Fruit fly (Drosophila melanogaster) whole organism, adult: Measurements from ENCODE around the gene CG32264.

ENCODE experiments used
- CG11617 ChIP-seq: fragments of 200-800 bp; sonication (Bioruptor generic); optimal IDR thresholded peaks from 2 replicates; lab custom pipeline; 2017; ENCODE audit warnings: mild to moderate bottlenecking, missing biosample characterization, missing genetic modification reagents, missing genetic modification characterization
- CG12768 ChIP-seq: fragments of 200-800 bp; sonication (Bioruptor generic); optimal IDR thresholded peaks from 2 replicates; lab custom pipeline; 2017; ENCODE audit warnings: missing biosample characterization, missing genetic modification characterization, mild to moderate bottlenecking, moderate library complexity, missing genetic modification reagents
- CG14711 ChIP-seq: fragments of 200-800 bp; sonication (Bioruptor generic); optimal IDR thresholded peaks from 2 replicates; lab custom pipeline; 2018; ENCODE audit warnings: missing biosample characterization, mild to moderate bottlenecking, missing genetic modification characterization, moderate library complexity
- CG1620 ChIP-seq: fragments of 200-800 bp; sonication (Bioruptor generic); optimal IDR thresholded peaks from 2 replicates; lab custom pipeline; 2016; ENCODE audit warnings: missing biosample characterization, missing genetic modification characterization
- CG33017 ChIP-seq: fragments of 200-800 bp; sonication (Bioruptor generic); optimal IDR thresholded peaks from 2 replicates; lab custom pipeline; 2018; ENCODE audit warnings: missing biosample characterization, mild to moderate bottlenecking, missing genetic modification characterization, moderate library complexity
- CG5204 ChIP-seq: fragments of 200-800 bp; sonication (Bioruptor generic); optimal IDR thresholded peaks from 2 replicates; lab custom pipeline; 2016; ENCODE audit warnings: missing biosample characterization, missing genetic modification characterization
- CG7045 ChIP-seq: fragments of 200-800 bp; sonication (Bioruptor generic); optimal IDR thresholded peaks from 2 replicates; lab custom pipeline; 2017; ENCODE audit warnings: missing biosample characterization, mild to moderate bottlenecking, missing genetic modification characterization
- CG7101 ChIP-seq: fragments of 200-800 bp; sonication (Bioruptor generic); optimal IDR thresholded peaks from 2 replicates; lab custom pipeline; 2018; ENCODE audit warnings: missing biosample characterization, mild to moderate bottlenecking, missing genetic modification characterization, moderate library complexity
- Clk ChIP-seq: fragments of 200-800 bp; sonication (Bioruptor generic); optimal IDR thresholded peaks from 2 replicates; lab custom pipeline; 2017; ENCODE audit warnings: missing biosample characterization, missing genetic modification characterization
- Crg-1 ChIP-seq: fragments of 200-800 bp; sonication (Bioruptor generic); optimal IDR thresholded peaks from 2 replicates; lab custom pipeline; 2016; ENCODE audit warnings: missing biosample characterization, missing genetic modification characterization
- Hr96 ChIP-seq: fragments of 200-800 bp; sonication (Bioruptor generic); optimal IDR thresholded peaks from 2 replicates; lab custom pipeline; 2016; ENCODE audit warnings: missing biosample characterization, missing genetic modification characterization
- Mnt ChIP-seq: fragments of 200-800 bp; sonication (Bioruptor generic); optimal IDR thresholded peaks from 2 replicates; lab custom pipeline; 2016; ENCODE audit warnings: missing biosample characterization, mild to moderate bottlenecking, missing genetic modification characterization
- bab1 ChIP-seq: fragments of 200-800 bp; sonication (Bioruptor generic); optimal IDR thresholded peaks from 3 replicates; lab custom pipeline; 2019; ENCODE audit warnings: missing biosample characterization, mild to moderate bottlenecking, missing genetic modification characterization, moderate library complexity
- cic ChIP-seq: fragments of 200-800 bp; sonication (Bioruptor generic); optimal IDR thresholded peaks from 2 replicates; lab custom pipeline; 2017; ENCODE audit warnings: missing biosample characterization, mild to moderate bottlenecking, missing genetic modification characterization, moderate library complexity
- cnc ChIP-seq, 2 experiments: fragments of >200 bp; optimal IDR thresholded peaks; 2 replicates each; lab custom pipeline; 2017
- kay ChIP-seq: fragments of 200-800 bp; sonication (Bioruptor generic); peaks from one replicate; lab custom pipeline; 2016; ENCODE audit warnings: missing biosample characterization, missing genetic modification characterization, borderline replicate concordance
- ovo ChIP-seq: fragments of 200-800 bp; sonication (Bioruptor generic); optimal IDR thresholded peaks from 2 replicates; lab custom pipeline; 2016; ENCODE audit warnings: missing biosample characterization, missing genetic modification characterization
- pad ChIP-seq: fragments of 200-800 bp; sonication (Bioruptor generic); optimal IDR thresholded peaks from 3 replicates; lab custom pipeline; 2017; ENCODE audit warnings: missing biosample characterization, missing genetic modification characterization, mild to moderate bottlenecking, moderate library complexity, missing genetic modification reagents
- tj ChIP-seq: fragments of 200-800 bp; sonication (Bioruptor generic); optimal IDR thresholded peaks from 3 replicates; lab custom pipeline; 2017; ENCODE audit warnings: missing biosample characterization, mild to moderate bottlenecking, missing genetic modification characterization, moderate library complexity
- toe ChIP-seq: fragments of 200-800 bp; sonication (Bioruptor generic); optimal IDR thresholded peaks from 2 replicates; lab custom pipeline; 2016; ENCODE audit warnings: missing biosample characterization, missing genetic modification characterization

The CG32264 gene

DNA sequence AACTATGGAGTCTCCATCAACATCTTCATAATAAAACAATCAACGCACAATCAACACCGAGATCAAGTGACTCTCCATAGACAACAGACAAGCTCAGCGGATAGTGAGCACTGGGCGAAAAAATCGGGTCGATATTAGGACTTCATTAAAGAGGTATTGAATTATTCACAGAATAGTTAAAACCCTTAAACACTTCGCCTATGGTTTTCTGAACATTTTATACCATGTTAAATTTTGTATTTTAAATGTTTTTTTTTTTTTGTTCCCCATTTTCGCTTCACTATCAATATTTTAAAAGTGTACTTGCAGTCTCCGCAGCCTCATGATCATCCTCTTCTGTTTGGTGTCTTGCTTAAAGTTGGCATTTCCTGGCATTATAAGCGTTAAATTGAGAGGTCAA is 100.3 kb downstream of the CG32264 start:
- TF ChIP-seq Hr96 (GFP tag; lab: Kevin White, UChicago) (no peak), CG7045 (GFP tag; lab: Kevin White, UChicago) (no peak), CG12768 (no peak), pad (GFP tag; lab: Kevin White, UChicago) (no peak)

DNA sequence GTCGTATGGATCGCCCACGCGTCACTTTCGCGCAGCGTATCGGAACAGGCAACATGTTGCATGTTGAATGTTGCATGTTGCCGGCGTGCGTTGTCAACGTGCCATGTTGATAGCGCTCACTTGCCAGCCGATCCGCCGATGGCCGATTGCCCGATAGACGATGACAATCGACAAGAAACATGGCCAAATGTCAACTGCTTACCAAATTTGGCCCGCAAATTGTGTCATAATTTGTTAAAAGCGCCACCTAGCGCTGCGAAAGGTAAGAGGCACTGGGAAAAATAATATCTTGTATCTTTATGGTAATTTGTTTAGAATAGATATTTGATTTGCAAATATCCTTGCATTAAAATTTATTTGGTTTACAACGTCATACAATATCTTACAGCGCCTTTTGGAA is 103.8 kb downstream of the CG32264 start:
- TF ChIP-seq Crg-1 (GFP tag; lab: Kevin White, UChicago) = no peak
- TF ChIP-seq CG7045 (GFP tag; lab: Kevin White, UChicago) = no peak
- TF ChIP-seq CG33017 (tag; lab: Kevin White, UChicago) = no peak
- no peak for TF ChIP-seq toe (GFP tag; lab: Kevin White, UChicago)
- no peak for TF ChIP-seq kay (GFP tag; lab: Kevin White, UChicago)
- no peak for TF ChIP-seq Hr96 (GFP tag; lab: Kevin White, UChicago)
- no peak for TF ChIP-seq CG7101 (tag; lab: Kevin White, UChicago)
- no peak for TF ChIP-seq cnc (optimal IDR thresholded peaks at IDR 0.05; lab: Kevin White, UChicago)
- TF ChIP-seq Mnt (GFP tag; lab: Kevin White, UChicago) = no peak
- TF ChIP-seq cic = no peak
- no peak for TF ChIP-seq pad (GFP tag; lab: Kevin White, UChicago)
- TF ChIP-seq bab1 (GFP tag; lab: Kevin White, UChicago) = no peak
- no peak for TF ChIP-seq CG11617 (GFP tag; lab: Kevin White, UChicago)
- TF ChIP-seq CG5204 (GFP tag; lab: Kevin White, UChicago) = no peak
- no peak for TF ChIP-seq CG14711 (tag; lab: Kevin White, UChicago)
- no peak for TF ChIP-seq ovo (GFP tag; lab: Kevin White, UChicago)

DNA sequence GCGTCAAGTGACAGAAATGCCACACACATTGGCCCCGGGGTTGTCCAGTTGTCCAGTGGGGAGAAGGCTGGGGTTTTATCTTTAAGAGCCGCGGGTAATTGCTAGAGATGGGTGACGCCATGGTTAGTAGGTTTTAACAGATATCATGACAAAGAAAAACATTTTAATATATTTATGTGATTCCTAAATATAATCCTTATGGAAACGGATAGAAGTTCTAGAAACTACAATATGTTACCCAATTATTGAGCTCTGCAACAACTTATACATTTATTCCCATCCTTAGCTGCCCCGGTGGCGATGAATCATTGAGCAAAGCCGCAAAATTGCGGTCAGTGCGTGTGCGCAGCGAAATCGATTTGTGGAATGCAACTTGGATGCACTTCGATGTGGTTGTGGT is 104.2 kb downstream of the CG32264 start:
- TF ChIP-seq Crg-1 (GFP tag; lab: Kevin White, UChicago) = no peak
- no peak for TF ChIP-seq Hr96 (GFP tag; lab: Kevin White, UChicago)
- no peak for TF ChIP-seq tj

DNA sequence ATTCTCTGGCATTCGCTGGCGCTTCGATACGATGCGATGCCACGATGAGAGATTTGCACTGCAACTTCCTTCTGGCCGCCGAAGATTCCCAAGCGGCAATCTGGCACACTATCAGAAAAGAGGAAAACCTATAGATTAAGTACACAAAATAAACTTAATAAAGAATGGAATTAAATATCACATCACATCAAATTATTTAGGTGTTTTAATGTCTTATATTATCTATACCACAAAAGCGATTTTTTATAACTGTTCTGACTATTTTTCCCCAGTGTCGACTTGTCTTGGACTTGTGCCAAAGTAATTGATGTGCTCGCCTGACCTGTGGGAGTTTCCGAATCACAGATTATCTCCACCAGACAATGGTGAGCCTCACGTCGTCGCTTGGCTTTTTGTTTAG is 110.9 kb downstream of the CG32264 start:
- TF ChIP-seq pad (GFP tag; lab: Kevin White, UChicago) = no peak

DNA sequence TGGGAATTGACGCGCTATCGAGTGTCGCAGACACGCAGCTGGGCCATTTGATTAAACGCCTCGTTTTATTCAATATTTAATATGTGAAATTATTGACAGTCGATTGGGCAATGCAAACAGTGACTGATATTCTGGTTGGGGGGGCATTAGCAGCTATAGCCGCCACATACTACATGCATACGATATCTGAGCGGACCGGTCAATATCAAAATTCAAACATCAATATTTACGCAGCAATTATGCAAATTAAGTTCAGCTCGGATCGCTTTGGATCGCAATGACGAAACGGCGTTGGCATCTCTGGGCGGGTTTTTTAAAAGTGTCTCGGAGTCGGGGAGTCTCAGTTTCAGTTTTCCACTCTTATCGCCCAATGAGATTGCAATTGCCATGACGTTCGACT is 114.6 kb downstream of the CG32264 start:
- TF ChIP-seq CG14711 (tag; lab: Kevin White, UChicago) (no peak), CG33017 (tag; lab: Kevin White, UChicago) (no peak), CG7101 (tag; lab: Kevin White, UChicago) (no peak), bab1 (GFP tag; lab: Kevin White, UChicago) (no peak), ovo (GFP tag; lab: Kevin White, UChicago) (no peak), Crg-1 (GFP tag; lab: Kevin White, UChicago) (no peak), cic (no peak), Clk (no peak), CG12768 (no peak), CG7045 (GFP tag; lab: Kevin White, UChicago) (no peak), Hr96 (GFP tag; lab: Kevin White, UChicago) (no peak), CG1620 (no peak), cnc (optimal IDR thresholded peaks at IDR 0.05; lab: Kevin White, UChicago) (no peak), toe (GFP tag; lab: Kevin White, UChicago) (no peak)

DNA sequence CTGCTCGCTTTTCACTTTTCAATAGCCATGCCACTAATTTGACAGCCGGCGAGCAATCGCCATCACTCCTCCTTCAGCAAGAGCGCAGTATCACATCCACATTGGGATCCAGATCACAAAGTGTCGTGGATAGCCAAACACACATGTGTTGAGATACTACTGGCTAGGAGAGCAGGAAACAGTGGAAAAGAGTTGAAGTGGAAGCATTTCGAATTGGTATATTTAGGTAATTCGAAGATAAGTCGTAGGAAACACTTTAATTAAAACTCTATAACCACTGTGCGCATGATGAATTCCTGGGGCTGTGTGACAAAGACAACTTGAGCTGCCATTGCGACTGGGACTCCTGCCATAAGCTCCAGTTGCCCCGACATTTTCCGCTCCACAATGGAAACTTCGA is 116.2 kb downstream of the CG32264 start:
- TF ChIP-seq CG12768 = no peak
- TF ChIP-seq Mnt (GFP tag; lab: Kevin White, UChicago) = no peak
- TF ChIP-seq kay (GFP tag; lab: Kevin White, UChicago) = no peak
- no peak for TF ChIP-seq tj
- no peak for TF ChIP-seq Clk
- no peak for TF ChIP-seq CG1620
- TF ChIP-seq Crg-1 (GFP tag; lab: Kevin White, UChicago) = no peak
- TF ChIP-seq CG7045 (GFP tag; lab: Kevin White, UChicago) = no peak
- no peak for TF ChIP-seq pad (GFP tag; lab: Kevin White, UChicago)
- no peak for TF ChIP-seq CG33017 (tag; lab: Kevin White, UChicago)
- TF ChIP-seq ovo (GFP tag; lab: Kevin White, UChicago) = no peak
- no peak for TF ChIP-seq Hr96 (GFP tag; lab: Kevin White, UChicago)
- no peak for TF ChIP-seq CG7101 (tag; lab: Kevin White, UChicago)
- no peak for TF ChIP-seq bab1 (GFP tag; lab: Kevin White, UChicago)
- no peak for TF ChIP-seq CG11617 (GFP tag; lab: Kevin White, UChicago)

DNA sequence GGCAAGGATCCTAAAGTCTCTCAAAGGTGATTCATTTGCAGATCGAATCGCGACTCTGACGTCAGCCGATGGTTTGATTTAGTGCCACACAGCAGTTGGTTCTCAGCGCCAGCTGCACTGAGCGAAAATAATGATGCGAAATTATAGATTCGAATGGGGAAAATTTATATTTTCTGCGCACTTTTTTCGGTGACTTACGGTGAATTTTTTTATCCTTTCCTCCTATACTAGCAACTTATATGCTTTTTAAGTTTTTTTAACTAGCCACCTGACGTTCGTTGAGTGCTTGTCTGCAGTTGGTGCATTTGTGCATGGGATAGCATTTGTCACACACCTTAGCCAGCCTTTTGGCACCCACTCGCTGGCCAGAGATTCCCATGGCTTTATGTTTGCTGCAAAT is 120.0 kb downstream of the CG32264 start:
- TF ChIP-seq CG12768 (no peak), bab1 (GFP tag; lab: Kevin White, UChicago) (no peak), CG5204 (GFP tag; lab: Kevin White, UChicago) (no peak), kay (GFP tag; lab: Kevin White, UChicago) (no peak), cic (no peak), tj (no peak), CG33017 (tag; lab: Kevin White, UChicago) (no peak), Crg-1 (GFP tag; lab: Kevin White, UChicago) (no peak), Clk (no peak), ovo (GFP tag; lab: Kevin White, UChicago) (no peak), CG11617 (GFP tag; lab: Kevin White, UChicago) (no peak)
